Fruit fly (Drosophila melanogaster) whole organism, pupa: ENCODE results near the gene CG32647.

ENCODE experiments used
- CG12605 ChIP-seq: fragments of 200-800 bp; sonication (Bioruptor generic); IDR thresholded peaks from 2 replicates; pipeline ENCODE4 v1.3.6; 2022; ENCODE audit warnings: missing biosample characterization, missing genetic modification characterization
- CG17806 ChIP-seq: fragments of 200-800 bp; sonication (Bioruptor generic); optimal IDR thresholded peaks from 2 replicates; lab custom pipeline; 2018; ENCODE audit warnings: missing biosample characterization, mild to moderate bottlenecking, missing genetic modification characterization, moderate library complexity
- CG4496 ChIP-seq: fragments of 200-800 bp; sonication (Bioruptor generic); IDR thresholded peaks from 3 replicates; pipeline ENCODE4 v1.3.6; 2022; ENCODE audit warnings: missing biosample characterization, missing genetic modification characterization
- CG8159 ChIP-seq: fragments of 200-800 bp; sonication (Bioruptor generic); optimal IDR thresholded peaks from 3 replicates; lab custom pipeline; 2018; ENCODE audit warnings: missing biosample characterization, mild to moderate bottlenecking, missing genetic modification characterization, moderate library complexity
- EcR ChIP-seq: fragments of 200-800 bp; sonication (Bioruptor generic); optimal IDR thresholded peaks from 3 replicates; lab custom pipeline; 2019; ENCODE audit warnings: missing biosample characterization, missing genetic modification characterization, mild to moderate bottlenecking, moderate library complexity, missing genetic modification reagents
- Pif1B ChIP-seq: fragments of 200-800 bp; sonication (Bioruptor generic); optimal IDR thresholded peaks from 3 replicates; lab custom pipeline; 2016; ENCODE audit warnings: missing biosample characterization, missing genetic modification characterization
- Snoo ChIP-seq: fragments of 200-800 bp; sonication (Bioruptor generic); optimal IDR thresholded peaks from 3 replicates; lab custom pipeline; 2017; ENCODE audit warnings: missing biosample characterization, mild to moderate bottlenecking, missing genetic modification characterization, inconsistent platforms

dm6 chrX:12760466-12761133, 24.2 kb downstream of the CG32647 start, which contains the start of gene Paics:
- TF ChIP-seq Pif1B (GFP tag; lab: Kevin White, UChicago) (peak; percentile 67), EcR (GFP tag; lab: Kevin White, UChicago) (peak; percentile 16), Snoo (tag; lab: Kevin White, UChicago) (peak; percentile 59), CG4496 (GFP tag; lab: Robert Waterston, UW) (peak; percentile 64), CG8159 (tag; lab: Kevin White, UChicago) (peak; percentile 61), CG12605 (GFP tag; lab: Robert Waterston, UW) (no peak), CG17806 (tag; lab: Kevin White, UChicago) (peak; percentile 42)
